Fruit fly (Drosophila melanogaster) whole organism, embryonic: ENCODE measurements around the gene CG42269.
A peak's percentile ranks its signal among the peaks of the same experiment; 100 is the strongest.

Experiments
- Antp ChIP-seq: fragments of 200-800 bp; sonication (Bioruptor generic); optimal IDR thresholded peaks from 3 replicates; lab custom pipeline; 2016; ENCODE audit warnings: missing biosample characterization, missing genetic modification characterization
- BtbVII ChIP-seq: fragments of 200-800 bp; sonication (Bioruptor generic); optimal IDR thresholded peaks from 3 replicates; lab custom pipeline; 2017; ENCODE audit warnings: missing biosample characterization, mild to moderate bottlenecking, missing genetic modification characterization
- C15 ChIP-seq: fragments of 200-800 bp; sonication (Bioruptor generic); IDR thresholded peaks from 3 replicates; pipeline ENCODE4 v1.3.6; 2022; ENCODE audit warnings: missing biosample characterization, missing genetic modification characterization
- CG10462 ChIP-seq: fragments of 200-800 bp; sonication (Bioruptor generic); optimal IDR thresholded peaks from 2 replicates; lab custom pipeline; 2016; ENCODE audit warnings: missing biosample characterization, missing genetic modification characterization
- CG11398 ChIP-seq: fragments of 200-800 bp; sonication (Bioruptor generic); optimal IDR thresholded peaks from 2 replicates; lab custom pipeline; 2016; ENCODE audit warnings: missing biosample characterization, missing genetic modification characterization
- CG16813 ChIP-seq: fragments of 200-800 bp; sonication (Bioruptor generic); IDR thresholded peaks from 3 replicates; pipeline ENCODE4 v1.3.6; 2022; ENCODE audit warnings: missing biosample characterization, missing genetic modification characterization; ENCODE audit not compliant: partially characterized antibody
- CG17829 ChIP-seq: fragments of 200-800 bp; optimal IDR thresholded peaks from 2 replicates; lab custom pipeline; 2019; ENCODE audit warnings: missing biosample characterization, mild to moderate bottlenecking, missing genetic modification characterization, moderate library complexity
- CG1832 ChIP-seq: fragments of 200-800 bp; sonication (Bioruptor generic); optimal IDR thresholded peaks from 2 replicates; lab custom pipeline; 2017; ENCODE audit warnings: missing biosample characterization, mild to moderate bottlenecking, missing genetic modification characterization, inconsistent platforms
- CG18599 ChIP-seq: fragments of 200-800 bp; sonication (Bioruptor generic); optimal IDR thresholded peaks from 3 replicates; lab custom pipeline; 2017; ENCODE audit warnings: missing biosample characterization, missing genetic modification characterization, mild to moderate bottlenecking, moderate library complexity, missing genetic modification reagents
- CG18619 ChIP-seq: fragments of 200-800 bp; sonication (Bioruptor generic); optimal IDR thresholded peaks from 3 replicates; lab custom pipeline; 2017; ENCODE audit warnings: missing biosample characterization, mild to moderate bottlenecking, missing genetic modification characterization
- CG2120 ChIP-seq: fragments of 200-800 bp; sonication (Bioruptor generic); optimal IDR thresholded peaks from 3 replicates; lab custom pipeline; 2016; ENCODE audit warnings: missing biosample characterization, missing genetic modification characterization
- CG5180 ChIP-seq: fragments of 200-800 bp; sonication (Bioruptor generic); optimal IDR thresholded peaks from 3 replicates; lab custom pipeline; 2017; ENCODE audit warnings: missing biosample characterization, missing genetic modification characterization, mild to moderate bottlenecking, moderate library complexity, missing genetic modification reagents
- CG5245 ChIP-seq: fragments of 200-800 bp; sonication (Bioruptor generic); optimal IDR thresholded peaks from 3 replicates; lab custom pipeline; 2016; ENCODE audit warnings: missing biosample characterization, missing genetic modification characterization
- CG7556 ChIP-seq: fragments of 200-800 bp; sonication (Bioruptor generic); optimal IDR thresholded peaks from 2 replicates; lab custom pipeline; 2017; ENCODE audit warnings: missing biosample characterization, mild to moderate bottlenecking, missing genetic modification characterization
- CG8089 ChIP-seq: fragments of 200-800 bp; sonication (Bioruptor generic); optimal IDR thresholded peaks from 3 replicates; lab custom pipeline; 2016; ENCODE audit warnings: missing biosample characterization, missing genetic modification characterization
- CG8281 ChIP-seq: fragments of 200-800 bp; sonication (Bioruptor generic); optimal IDR thresholded peaks from 2 replicates; lab custom pipeline; 2018; ENCODE audit warnings: missing biosample characterization, mild to moderate bottlenecking, missing genetic modification characterization, moderate library complexity
- CG8478 ChIP-seq: fragments of >200 bp; optimal IDR thresholded peaks from 2 replicates; lab custom pipeline; 2018
- CG9609 ChIP-seq: fragments of 200-800 bp; sonication (Bioruptor generic); optimal IDR thresholded peaks from 3 replicates; lab custom pipeline; 2016; ENCODE audit warnings: missing biosample characterization, missing genetic modification characterization
- CTCF ChIP-seq: fragments of 200-800 bp; sonication (Bioruptor generic); optimal IDR thresholded peaks from 2 replicates; lab custom pipeline; 2017; ENCODE audit warnings: missing biosample characterization, mild to moderate bottlenecking, missing genetic modification characterization, moderate library complexity
- D19A ChIP-seq: fragments of 200-800 bp; optimal IDR thresholded peaks from 3 replicates; lab custom pipeline; 2019; ENCODE audit warnings: missing biosample characterization, mild to moderate bottlenecking, missing genetic modification characterization, moderate library complexity
- Dll ChIP-seq: fragments of 200-800 bp; sonication (Bioruptor generic); IDR thresholded peaks from 4 replicates; pipeline ENCODE4 v1.3.6; 2022; ENCODE audit warnings: missing biosample characterization, missing genetic modification characterization; ENCODE audit not compliant: partially characterized antibody
- E2f1 ChIP-seq: fragments of 200-800 bp; sonication (Bioruptor generic); IDR thresholded peaks from 2 replicates; pipeline ENCODE4 v1.3.6; 2022; ENCODE audit warnings: missing biosample characterization, missing genetic modification characterization
- Eip74EF ChIP-seq, 2 experiments: fragments of 200-800 bp in 1 of 2; fragments of >200 bp in 1 of 2; sonication (Bioruptor generic) in 1 of 2; optimal IDR thresholded peaks; 2 replicates each; lab custom pipeline; 2017 to 2019; ENCODE audit warnings: missing biosample characterization in 2 of 2, missing genetic modification characterization in 2 of 2, mild to moderate bottlenecking in 1 of 2, moderate library complexity in 1 of 2
- H2.0 ChIP-seq: fragments of 200-800 bp; sonication (Bioruptor generic); IDR thresholded peaks from 2 replicates; pipeline ENCODE4 v1.3.6; 2022; ENCODE audit warnings: missing biosample characterization, missing genetic modification characterization
- Jarid2 ChIP-seq: fragments of 200-800 bp; sonication (Bioruptor generic); optimal IDR thresholded peaks from 3 replicates; lab custom pipeline; 2017; ENCODE audit warnings: mild to moderate bottlenecking, missing biosample characterization, missing genetic modification reagents, missing genetic modification characterization
- MESR4 ChIP-seq: fragments of 200-800 bp; sonication (Bioruptor generic); optimal IDR thresholded peaks from 2 replicates; lab custom pipeline; 2018; ENCODE audit warnings: missing biosample characterization, mild to moderate bottlenecking, missing genetic modification characterization, moderate library complexity
- Mad ChIP-seq: fragments of 200-800 bp; sonication (Bioruptor generic); optimal IDR thresholded peaks from 2 replicates; lab custom pipeline; 2016; ENCODE audit warnings: missing biosample characterization, missing genetic modification characterization
- Myb ChIP-seq: fragments of 200-800 bp; sonication (Bioruptor generic); optimal IDR thresholded peaks from 2 replicates; lab custom pipeline; 2016; ENCODE audit warnings: missing biosample characterization, missing genetic modification characterization
- Sry-δ ChIP-seq: fragments of 200-800 bp; sonication (Bioruptor generic); optimal IDR thresholded peaks from 2 replicates; lab custom pipeline; 2016; ENCODE audit warnings: missing biosample characterization, missing genetic modification characterization
- Tbp ChIP-seq: fragments of >200 bp; optimal IDR thresholded peaks from 2 replicates; lab custom pipeline; 2018; ENCODE audit warnings: missing biosample characterization, missing genetic modification characterization
- Xrp1 ChIP-seq: fragments of 200-800 bp; sonication (Bioruptor generic); IDR thresholded peaks from 2 replicates; pipeline ENCODE4 v1.3.6; 2022; ENCODE audit warnings: missing biosample characterization, missing genetic modification characterization
- ap ChIP-seq: fragments of 200-800 bp; sonication (Bioruptor generic); IDR thresholded peaks from 2 replicates; pipeline ENCODE4 v1.3.6; 2022; ENCODE audit warnings: missing biosample characterization, missing genetic modification characterization
- az2 ChIP-seq: fragments of 200-800 bp; sonication (Bioruptor generic); optimal IDR thresholded peaks from 3 replicates; lab custom pipeline; 2016; ENCODE audit warnings: missing biosample characterization, missing genetic modification characterization
- bcd ChIP-seq: fragments of 200-800 bp; sonication (Bioruptor generic); optimal IDR thresholded peaks from 2 replicates; lab custom pipeline; 2017; ENCODE audit warnings: missing biosample characterization, mild to moderate bottlenecking, missing genetic modification characterization
- bigmax ChIP-seq: fragments of 200-800 bp; sonication (Bioruptor generic); optimal IDR thresholded peaks from 2 replicates; lab custom pipeline; 2018; ENCODE audit warnings: missing biosample characterization, mild to moderate bottlenecking, missing genetic modification characterization
- croc ChIP-seq: fragments of 200-800 bp; sonication (Bioruptor generic); conservative IDR thresholded peaks from 3 replicates; pipeline ENCODE4 v1.3.6; 2022; ENCODE audit warnings: missing biosample characterization, missing genetic modification characterization
- dimm ChIP-seq: fragments of 200-800 bp; sonication (Bioruptor generic); IDR thresholded peaks from 2 replicates; pipeline ENCODE4 v1.3.6; 2022; ENCODE audit warnings: missing biosample characterization, missing genetic modification characterization
- eyg ChIP-seq: fragments of 200-800 bp; sonication (Bioruptor generic); optimal IDR thresholded peaks from 3 replicates; lab custom pipeline; 2016; ENCODE audit warnings: missing biosample characterization, missing genetic modification characterization
- gce ChIP-seq: fragments of 200-800 bp; sonication (Bioruptor generic); IDR thresholded peaks from 3 replicates; pipeline ENCODE4 v1.3.6; 2022; ENCODE audit warnings: missing biosample characterization, missing genetic modification characterization
- grn ChIP-seq: fragments of 200-800 bp; sonication (Bioruptor generic); optimal IDR thresholded peaks from 3 replicates; lab custom pipeline; 2017; ENCODE audit warnings: missing biosample characterization, missing genetic modification characterization
- kah ChIP-seq: fragments of 200-800 bp; sonication (Bioruptor generic); optimal IDR thresholded peaks from 2 replicates; lab custom pipeline; 2018; ENCODE audit warnings: missing biosample characterization, mild to moderate bottlenecking, missing genetic modification characterization
- lbe ChIP-seq: fragments of 200-800 bp; sonication (Bioruptor generic); optimal IDR thresholded peaks from 2 replicates; lab custom pipeline; 2016; ENCODE audit warnings: missing biosample characterization, mild to moderate bottlenecking, missing genetic modification characterization
- lilli ChIP-seq: fragments of 200-800 bp; sonication (Bioruptor generic); optimal IDR thresholded peaks from 3 replicates; lab custom pipeline; 2016; ENCODE audit warnings: missing biosample characterization, missing genetic modification characterization
- odd ChIP-seq: fragments of 200-800 bp; sonication (Bioruptor generic); optimal IDR thresholded peaks from 2 replicates; lab custom pipeline; 2017; ENCODE audit warnings: missing biosample characterization, mild to moderate bottlenecking, missing genetic modification characterization
- sc ChIP-seq, 3 experiments: fragments of >200 bp in 2 of 3; fragments of 200-800 bp in 1 of 3; sonication (Bioruptor generic) in 1 of 3; optimal IDR thresholded peaks; 2 replicates in 2 of 3; 3 replicates in 1 of 3; lab custom pipeline; 2017; ENCODE audit warnings: mild to moderate bottlenecking in 1 of 3, missing biosample characterization in 1 of 3, missing genetic modification characterization in 1 of 3, missing genetic modification reagents in 1 of 3
- slou ChIP-seq: fragments of 200-800 bp; sonication (Bioruptor generic); optimal IDR thresholded peaks from 3 replicates; lab custom pipeline; 2016; ENCODE audit warnings: missing biosample characterization, missing genetic modification characterization
- sqz ChIP-seq: fragments of 200-800 bp; sonication (Bioruptor generic); optimal IDR thresholded peaks from 3 replicates; lab custom pipeline; 2018; ENCODE audit warnings: missing biosample characterization, mild to moderate bottlenecking, missing genetic modification characterization
- tap ChIP-seq: fragments of 200-800 bp; optimal IDR thresholded peaks from 3 replicates; lab custom pipeline; 2019; ENCODE audit warnings: missing biosample characterization, mild to moderate bottlenecking, missing genetic modification characterization, moderate library complexity
- tio ChIP-seq: fragments of 200-800 bp; sonication (Bioruptor generic); optimal IDR thresholded peaks from 2 replicates; lab custom pipeline; 2017; ENCODE audit warnings: missing biosample characterization, missing genetic modification characterization, inconsistent platforms
- tx ChIP-seq: fragments of 200-800 bp; sonication (Bioruptor generic); optimal IDR thresholded peaks from 2 replicates; lab custom pipeline; 2016; ENCODE audit warnings: missing biosample characterization, missing genetic modification characterization
- vvl ChIP-seq: fragments of 200-800 bp; sonication (Bioruptor generic); IDR thresholded peaks from 2 replicates; pipeline ENCODE4 v1.3.6; 2022; ENCODE audit warnings: missing biosample characterization, missing genetic modification characterization

Gene CG42269

dm6 chr3L:6059062-6059708 is 6.9 kb upstream of the CG42269 start, which contains the start of gene CG6592 (continued):
- TF ChIP-seq CG1832 (GFP tag; lab: Kevin White, UChicago) (no peak), eyg (GFP tag; lab: Kevin White, UChicago) (no peak), sc (optimal IDR thresholded peaks at IDR 0.05; lab: Kevin White, UChicago) (no peak), sc (GFP tag; optimal IDR thresholded peaks at IDR 0.05; lab: Kevin White, UChicago) (peak; percentile 39), CTCF (GFP tag; lab: Kevin White, UChicago) (no peak), gce (GFP tag; lab: Robert Waterston, UW) (no peak), CG7556 (GFP tag; lab: Kevin White, UChicago) (no peak), CG11398 (peak; percentile 24), odd (GFP tag; lab: Kevin White, UChicago) (no peak), CG8281 (tag; lab: Kevin White, UChicago) (no peak), grn (GFP tag; lab: Kevin White, UChicago) (no peak), vvl (0 out of 2 replicates have a peak, but pooled peaks have one; percentile 22), CG8478 (lab: Kevin White, UChicago) (peak; percentile 82), tx (GFP tag; lab: Kevin White, UChicago) (no peak), CG5180 (GFP tag; lab: Kevin White, UChicago) (no peak), Antp (GFP tag; lab: Kevin White, UChicago) (no peak), CG9609 (GFP tag; lab: Kevin White, UChicago) (peak; percentile 36), tio (GFP tag; lab: Kevin White, UChicago) (no peak), Jarid2 (no peak), sqz (GFP tag; lab: Kevin White, UChicago) (no peak), Tbp (GFP tag; lab: Kevin White, UChicago) (no peak), Sry-δ (no peak), dimm (GFP tag; lab: Robert Waterston, UW) (no peak), C15 (no peak), Xrp1 (no peak), H2.0 (GFP tag; lab: Robert Waterston, UW) (peak; percentile 32; the same call in 1 of the 2 replicates), BtbVII (GFP tag; lab: Kevin White, UChicago) (no peak), CG10462 (no peak), CG5245 (GFP tag; lab: Kevin White, UChicago) (no peak), CG18599 (GFP tag; lab: Kevin White, UChicago) (no peak), az2 (GFP tag; lab: Kevin White, UChicago) (peak; percentile 17), D19A (no peak), Mad (GFP tag; lab: Kevin White, UChicago) (peak; percentile 45), Myb (peak; percentile 63), MESR4 (no peak), bcd (GFP tag; lab: Kevin White, UChicago) (peak; percentile 12), tap (tag; lab: Kevin White, UChicago) (no peak), Dll (GFP tag; lab: Robert Waterston, UW) (no peak), CG2120 (GFP tag; lab: Kevin White, UChicago) (no peak), ap (GFP tag; lab: Robert Waterston, UW) (no peak), croc (GFP tag; lab: Robert Waterston, UW) (peak; percentile 26; the same call in 1 of the 3 replicates), bigmax (GFP tag; lab: Kevin White, UChicago) (no peak), CG8089 (GFP tag; lab: Kevin White, UChicago) (peak; percentile 67), CG18619 (peak; percentile 44), lbe (no peak), slou (GFP tag; lab: Kevin White, UChicago) (no peak), Eip74EF (GFP tag; optimal IDR thresholded peaks at IDR 0.05; lab: Kevin White, UChicago) (peak in 1 of 2 experiments; percentile 24), lilli (no peak), kah (GFP tag; lab: Kevin White, UChicago) (no peak), E2f1 (no peak; the same call in 1 of the 2 replicates), CG17829 (tag; lab: Kevin White, UChicago) (peak; percentile 15), CG16813 (GFP tag; lab: Robert Waterston, UW) (0 out of 3 replicates have a peak, but pooled peaks have one; percentile 32)
